Worm (Caenorhabditis elegans): ENCODE measurements around the gene fce-2.

- no peak for TF ChIP-seq K02D7.2 (tag; optimal IDR thresholded peaks at IDR 0.05)
- TF ChIP-seq F13H6.1 (tag; optimal IDR thresholded peaks at IDR 0.05) = no peak
- no peak for TF ChIP-seq nhr-11 (tag; optimal IDR thresholded peaks at IDR 0.05)
- no peak for TF ChIP-seq pha-2 (tag; optimal IDR thresholded peaks at IDR 0.05)
- TF ChIP-seq sdc-2 (tag; optimal IDR thresholded peaks at IDR 0.05) = no peak
- TF ChIP-seq pha-4 (tag; optimal IDR thresholded peaks at IDR 0.05) = no peak
- TF ChIP-seq tbx-2 (tag; optimal IDR thresholded peaks at IDR 0.05) = no peak
- TF ChIP-seq K09A11.1 (tag; optimal IDR thresholded peaks at IDR 0.05; ENCODE audit: insufficient read depth) = no peak
- TF ChIP-seq eyg-1 (tag; optimal IDR thresholded peaks at IDR 0.05) = no peak
- no peak for TF ChIP-seq dve-1 (tag; optimal IDR thresholded peaks at IDR 0.05)
Observed at ce11 chrV:20393773-20394172, 31.3 kb upstream of the fce-2 start, which contains the start of gene cnc-7.

Data from whole organism, late embryonic.